Fruit fly (Drosophila melanogaster) whole organism, embryonic: ENCODE results near the gene CG31798.
A peak's percentile ranks its signal among the peaks of the same experiment; 100 is the strongest.

Experiments
- Antp ChIP-seq: fragments of 200-800 bp; sonication (Bioruptor generic); optimal IDR thresholded peaks from 3 replicates; lab custom pipeline; 2016; ENCODE audit warnings: missing biosample characterization, missing genetic modification characterization
- CG1024 ChIP-seq: fragments of 200-800 bp; sonication (Bioruptor generic); IDR thresholded peaks from 2 replicates; pipeline ENCODE4 v1.3.6; 2022; ENCODE audit warnings: missing biosample characterization, missing genetic modification characterization
- CG10267 ChIP-seq: fragments of 200-800 bp; sonication (Bioruptor generic); optimal IDR thresholded peaks from 2 replicates; lab custom pipeline; 2018; ENCODE audit warnings: missing biosample characterization, mild to moderate bottlenecking, missing genetic modification characterization, moderate library complexity
- CG12744 ChIP-seq: fragments of 200-800 bp; sonication (Bioruptor generic); optimal IDR thresholded peaks from 2 replicates; lab custom pipeline; 2016; ENCODE audit warnings: missing biosample characterization, missing genetic modification characterization
- CG12942 ChIP-seq: fragments of 200-800 bp; sonication (Bioruptor generic); optimal IDR thresholded peaks from 3 replicates; lab custom pipeline; 2016; ENCODE audit warnings: missing biosample characterization, missing genetic modification characterization
- CG14860 ChIP-seq: fragments of 200-800 bp; sonication (Bioruptor generic); IDR thresholded peaks from 3 replicates; pipeline ENCODE4 v1.3.6; 2022; ENCODE audit warnings: missing biosample characterization, missing genetic modification characterization; ENCODE audit not compliant: partially characterized antibody
- CG15514 ChIP-seq: fragments of 200-800 bp; sonication (Bioruptor generic); optimal IDR thresholded peaks from 3 replicates; lab custom pipeline; 2017; ENCODE audit warnings: missing biosample characterization, missing genetic modification characterization, mild to moderate bottlenecking, moderate library complexity, missing genetic modification reagents
- CG1603 ChIP-seq: fragments of 200-800 bp; sonication (Bioruptor generic); optimal IDR thresholded peaks from 2 replicates; lab custom pipeline; 2019; ENCODE audit warnings: missing biosample characterization, mild to moderate bottlenecking, missing genetic modification characterization, moderate library complexity
- CG17912 ChIP-seq: fragments of 200-800 bp; sonication (Bioruptor generic); optimal IDR thresholded peaks from 2 replicates; lab custom pipeline; 2018; ENCODE audit warnings: missing biosample characterization, mild to moderate bottlenecking, missing genetic modification characterization
- CG18619 ChIP-seq: fragments of 200-800 bp; sonication (Bioruptor generic); optimal IDR thresholded peaks from 3 replicates; lab custom pipeline; 2017; ENCODE audit warnings: missing biosample characterization, mild to moderate bottlenecking, missing genetic modification characterization
- CG2678 ChIP-seq: fragments of 200-800 bp; sonication (Bioruptor generic); optimal IDR thresholded peaks from 3 replicates; lab custom pipeline; 2019; ENCODE audit warnings: missing biosample characterization, mild to moderate bottlenecking, missing genetic modification characterization, moderate library complexity
- CG2889 ChIP-seq: fragments of 200-800 bp; sonication (Bioruptor generic); IDR thresholded peaks from 3 replicates; pipeline ENCODE4 v1.3.6; 2022; ENCODE audit warnings: missing biosample characterization, missing genetic modification characterization
- CG4707 ChIP-seq: fragments of 200-800 bp; sonication (Bioruptor generic); optimal IDR thresholded peaks from 2 replicates; lab custom pipeline; 2018; ENCODE audit warnings: missing biosample characterization, mild to moderate bottlenecking, missing genetic modification characterization, moderate library complexity
- CG6272 ChIP-seq: fragments of 200-800 bp; sonication (Bioruptor generic); IDR thresholded peaks from 2 replicates; pipeline ENCODE4 v1.3.6; 2022; ENCODE audit warnings: missing biosample characterization, missing genetic modification characterization
- CG6765 ChIP-seq: fragments of 200-800 bp; sonication (Bioruptor generic); optimal IDR thresholded peaks from 3 replicates; lab custom pipeline; 2017; ENCODE audit warnings: missing biosample characterization, mild to moderate bottlenecking, missing genetic modification characterization
- CG8281 ChIP-seq: fragments of 200-800 bp; sonication (Bioruptor generic); optimal IDR thresholded peaks from 2 replicates; lab custom pipeline; 2018; ENCODE audit warnings: missing biosample characterization, mild to moderate bottlenecking, missing genetic modification characterization, moderate library complexity
- CG9932 ChIP-seq: fragments of 200-800 bp; sonication (Bioruptor generic); IDR thresholded peaks from 2 replicates; pipeline ENCODE4 v1.3.6; 2022; ENCODE audit warnings: missing biosample characterization, missing genetic modification characterization
- CrebB ChIP-seq: fragments of 200-800 bp; sonication (Bioruptor generic); optimal IDR thresholded peaks from 3 replicates; lab custom pipeline; 2018; ENCODE audit warnings: missing biosample characterization, mild to moderate bottlenecking, missing genetic modification characterization
- D ChIP-seq, 2 experiments: fragments of 200-800 bp in 1 of 2; fragments of >200 bp in 1 of 2; sonication (Bioruptor generic) in 1 of 2; optimal IDR thresholded peaks; 2 replicates in 1 of 2; 3 replicates in 1 of 2; lab custom pipeline; 2017; ENCODE audit warnings: mild to moderate bottlenecking in 1 of 2, missing biosample characterization in 1 of 2, missing genetic modification characterization in 1 of 2, missing genetic modification reagents in 1 of 2
- Dfd ChIP-seq, 2 experiments: fragments of >200 bp; optimal IDR thresholded peaks; 2 replicates each; lab custom pipeline; 2017; ENCODE audit warnings: missing biosample characterization in 2 of 2, missing genetic modification characterization in 2 of 2
- Dip3 ChIP-seq: fragments of 200-800 bp; sonication (Bioruptor generic); optimal IDR thresholded peaks from 3 replicates; lab custom pipeline; 2016; ENCODE audit warnings: missing biosample characterization, missing genetic modification characterization
- Gug ChIP-seq: fragments of 200-800 bp; sonication (Bioruptor generic); IDR thresholded peaks from 4 replicates; pipeline ENCODE4 v1.3.6; 2022; ENCODE audit warnings: missing biosample characterization, missing genetic modification characterization
- Hey ChIP-seq: fragments of 200-800 bp; sonication (Bioruptor generic); optimal IDR thresholded peaks from 3 replicates; lab custom pipeline; 2018; ENCODE audit warnings: missing biosample characterization, mild to moderate bottlenecking, missing genetic modification characterization
- MTF-1 ChIP-seq: fragments of 200-800 bp; sonication (Bioruptor generic); optimal IDR thresholded peaks from 2 replicates; lab custom pipeline; 2018; ENCODE audit warnings: missing biosample characterization, mild to moderate bottlenecking, missing genetic modification characterization, borderline replicate concordance
- Med ChIP-seq: fragments of 200-800 bp; sonication (Bioruptor generic); peaks from one replicate; lab custom pipeline; 2016; ENCODE audit warnings: missing biosample characterization, missing genetic modification characterization, mild to moderate bottlenecking, inconsistent platforms, moderate library complexity
- Nf-YA ChIP-seq: fragments of 200-800 bp; sonication (Bioruptor generic); IDR thresholded peaks from 2 replicates; pipeline ENCODE4 v1.3.6; 2022; ENCODE audit warnings: missing biosample characterization, missing genetic modification characterization
- Ptx1 ChIP-seq: fragments of 200-800 bp; sonication (Bioruptor generic); IDR thresholded peaks from 2 replicates; pipeline ENCODE4 v1.3.6; 2022; ENCODE audit warnings: missing biosample characterization, missing genetic modification characterization
- Ravus ChIP-seq: fragments of 200-800 bp; sonication (Bioruptor generic); IDR thresholded peaks from 2 replicates; pipeline ENCODE4 v1.3.6; 2022; ENCODE audit warnings: missing biosample characterization, missing genetic modification characterization
- Sox102F ChIP-seq: fragments of 200-800 bp; sonication (Bioruptor generic); optimal IDR thresholded peaks from 2 replicates; lab custom pipeline; 2018; ENCODE audit warnings: missing biosample characterization, mild to moderate bottlenecking, missing genetic modification characterization, moderate library complexity
- Sry-β ChIP-seq: fragments of 200-800 bp; sonication (Bioruptor generic); optimal IDR thresholded peaks from 2 replicates; lab custom pipeline; 2018; ENCODE audit warnings: missing biosample characterization, mild to moderate bottlenecking, missing genetic modification characterization, moderate library complexity
- Taf1 ChIP-seq: fragments of 200-800 bp; sonication (Bioruptor generic); IDR thresholded peaks from 2 replicates; pipeline ENCODE4 v1.3.6; 2022; ENCODE audit warnings: missing biosample characterization, missing genetic modification characterization
- Tbp ChIP-seq: fragments of >200 bp; optimal IDR thresholded peaks from 2 replicates; lab custom pipeline; 2018; ENCODE audit warnings: missing biosample characterization, missing genetic modification characterization
- btn ChIP-seq: fragments of 200-800 bp; sonication (Bioruptor generic); optimal IDR thresholded peaks from 2 replicates; lab custom pipeline; 2016; ENCODE audit warnings: missing biosample characterization, missing genetic modification characterization
- cato ChIP-seq: fragments of 200-800 bp; sonication (Bioruptor generic); optimal IDR thresholded peaks from 2 replicates; lab custom pipeline; 2016; ENCODE audit warnings: missing biosample characterization, missing genetic modification characterization, borderline replicate concordance
- cg ChIP-seq: fragments of 200-800 bp; sonication (Bioruptor generic); optimal IDR thresholded peaks from 3 replicates; lab custom pipeline; 2019; ENCODE audit warnings: missing biosample characterization, mild to moderate bottlenecking, missing genetic modification characterization, moderate library complexity
- chn ChIP-seq: fragments of 200-800 bp; sonication (Bioruptor generic); optimal IDR thresholded peaks from 2 replicates; lab custom pipeline; 2016; ENCODE audit warnings: missing biosample characterization, missing genetic modification characterization
- croc ChIP-seq: fragments of 200-800 bp; sonication (Bioruptor generic); conservative IDR thresholded peaks from 3 replicates; pipeline ENCODE4 v1.3.6; 2022; ENCODE audit warnings: missing biosample characterization, missing genetic modification characterization
- dmrt99B ChIP-seq: fragments of 200-800 bp; sonication (Bioruptor generic); optimal IDR thresholded peaks from 2 replicates; lab custom pipeline; 2018; ENCODE audit warnings: missing biosample characterization, mild to moderate bottlenecking, missing genetic modification characterization, moderate library complexity
- gcm2 ChIP-seq: fragments of 200-800 bp; sonication (Bioruptor generic); optimal IDR thresholded peaks from 2 replicates; lab custom pipeline; 2016; ENCODE audit warnings: missing biosample characterization, missing genetic modification characterization
- grau ChIP-seq: fragments of 200-800 bp; optimal IDR thresholded peaks from 3 replicates; lab custom pipeline; 2019; ENCODE audit warnings: missing biosample characterization, mild to moderate bottlenecking, missing genetic modification characterization, moderate library complexity
- gsb-n ChIP-seq: fragments of 200-800 bp; sonication (Bioruptor generic); optimal IDR thresholded peaks from 3 replicates; lab custom pipeline; 2018; ENCODE audit warnings: missing biosample characterization, mild to moderate bottlenecking, missing genetic modification characterization
- lilli ChIP-seq: fragments of 200-800 bp; sonication (Bioruptor generic); optimal IDR thresholded peaks from 3 replicates; lab custom pipeline; 2016; ENCODE audit warnings: missing biosample characterization, missing genetic modification characterization
- maf-S ChIP-seq: fragments of 200-800 bp; sonication (Bioruptor generic); optimal IDR thresholded peaks from 2 replicates; lab custom pipeline; 2016; ENCODE audit warnings: missing biosample characterization, missing genetic modification characterization
- pho ChIP-seq: fragments of 200-800 bp; sonication (Bioruptor generic); optimal IDR thresholded peaks from 2 replicates; lab custom pipeline; 2016; ENCODE audit warnings: missing biosample characterization, missing genetic modification characterization
- sisA ChIP-seq: fragments of 200-800 bp; sonication (Bioruptor generic); IDR thresholded peaks from 2 replicates; pipeline ENCODE4 v1.3.6; 2022; ENCODE audit warnings: missing biosample characterization, missing genetic modification characterization
- tap ChIP-seq: fragments of 200-800 bp; optimal IDR thresholded peaks from 3 replicates; lab custom pipeline; 2019; ENCODE audit warnings: missing biosample characterization, mild to moderate bottlenecking, missing genetic modification characterization, moderate library complexity
- trh ChIP-seq: fragments of 200-800 bp; sonication (Bioruptor generic); optimal IDR thresholded peaks from 2 replicates; lab custom pipeline; 2016; ENCODE audit warnings: missing biosample characterization, missing genetic modification characterization
- usp ChIP-seq: fragments of >200 bp; optimal IDR thresholded peaks from 2 replicates; lab custom pipeline; 2017; ENCODE audit warnings: missing biosample characterization, missing genetic modification characterization
- z ChIP-seq: fragments of 200-800 bp; sonication (Bioruptor generic); IDR thresholded peaks from 3 replicates; pipeline ENCODE4 v1.3.6; 2022; ENCODE audit warnings: missing biosample characterization, missing genetic modification characterization

The CG31798 gene

DNA sequence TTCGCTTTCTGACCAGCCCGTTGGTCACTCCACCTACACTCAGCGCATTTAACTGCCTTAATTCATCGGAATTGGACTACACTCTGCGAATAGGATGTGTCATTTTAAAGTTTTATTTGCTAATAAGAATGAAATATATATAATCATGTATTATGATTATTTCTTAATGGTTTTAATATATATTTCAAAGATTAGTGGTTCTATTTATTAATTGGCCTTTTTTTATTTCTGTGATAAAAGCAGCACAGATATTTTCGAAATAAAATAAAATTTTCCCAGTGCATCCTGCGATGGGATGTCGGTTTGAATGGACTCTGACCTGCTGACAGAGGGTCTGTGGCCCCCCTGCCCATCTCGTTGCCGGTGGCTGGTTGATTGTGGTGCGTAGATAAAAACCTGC, 20.2 kb upstream of the CG31798 start (continued):
- TF ChIP-seq CG9932 (no peak), dmrt99B (tag; lab: Kevin White, UChicago) (peak; percentile 67), CG1603 (no peak), CG10267 (tag; lab: Kevin White, UChicago) (peak; percentile 47), croc (GFP tag; lab: Robert Waterston, UW) (0 out of 3 replicates have a peak, but pooled peaks have one; percentile 27), maf-S (GFP tag; lab: Kevin White, UChicago) (no peak), chn (GFP tag; lab: Kevin White, UChicago) (no peak), Gug (GFP tag; lab: Robert Waterston, UW) (no peak), btn (GFP tag; lab: Kevin White, UChicago) (no peak), D (optimal IDR thresholded peaks at IDR 0.05; lab: Kevin White, UChicago) (no peak), D (GFP tag; optimal IDR thresholded peaks at IDR 0.05; lab: Kevin White, UChicago) (peak; percentile 34), Antp (GFP tag; lab: Kevin White, UChicago) (no peak), CrebB (no peak), sisA (GFP tag; lab: Robert Waterston, UW) (no peak), Sox102F (GFP tag; lab: Kevin White, UChicago) (peak; percentile 27), CG12744 (GFP tag; lab: Kevin White, UChicago) (no peak), CG18619 (GFP tag; lab: Kevin White, UChicago) (no peak), Nf-YA (GFP tag; lab: Robert Waterston, UW) (no peak), gsb-n (tag; lab: Kevin White, UChicago) (peak; percentile 49), CG6765 (GFP tag; lab: Kevin White, UChicago) (no peak), CG15514 (no peak), tap (peak; percentile 10), trh (GFP tag; lab: Kevin White, UChicago) (no peak), Hey (tag; lab: Kevin White, UChicago) (no peak), Med (GFP tag; lab: Kevin White, UChicago) (peak; percentile 6), Taf1 (no peak), CG12942 (GFP tag; lab: Kevin White, UChicago) (no peak), grau (tag; lab: Kevin White, UChicago) (peak; percentile 43), CG17912 (GFP tag; lab: Kevin White, UChicago) (no peak), CG14860 (GFP tag; lab: Robert Waterston, UW) (no peak), pho (GFP tag; lab: Kevin White, UChicago) (no peak), usp (GFP tag; lab: Kevin White, UChicago) (no peak), CG2678 (tag; lab: Kevin White, UChicago) (peak; percentile 62), lilli (GFP tag; lab: Kevin White, UChicago) (no peak), Tbp (GFP tag; lab: Kevin White, UChicago) (no peak), Ravus (GFP tag; lab: Robert Waterston, UW) (no peak), Dfd (GFP tag; optimal IDR thresholded peaks at IDR 0.05; lab: Kevin White, UChicago) (no peak), CG8281 (no peak), CG2889 (no peak), CG6272 (GFP tag; lab: Robert Waterston, UW) (no peak), z (GFP tag; lab: Robert Waterston, UW) (no peak), cg (GFP tag; lab: Kevin White, UChicago) (no peak), CG1024 (GFP tag; lab: Robert Waterston, UW) (no peak), Dip3 (GFP tag; lab: Kevin White, UChicago) (no peak), CG4707 (no peak), MTF-1 (no peak), cato (GFP tag; lab: Kevin White, UChicago) (no peak), Ptx1 (GFP tag; lab: Robert Waterston, UW) (peak; percentile 50), Sry-β (GFP tag; lab: Kevin White, UChicago) (no peak), gcm2 (GFP tag; lab: Kevin White, UChicago) (no peak)
- TF ChIP-seq, all 482 proteins: peak for 84
